Worm (Caenorhabditis elegans) whole organism, early embryonic: ENCODE measurements around the gene H10E21.4.
A peak's percentile ranks its signal among the peaks of the same experiment; 100 is the strongest.

Source experiments
- ama-1 ChIP-seq: fragments of 150-350 bp; optimal IDR thresholded peaks from 2 replicates; lab custom pipeline; 2014
- ceh-13 ChIP-seq: fragments of 200-800 bp; sonication (Bioruptor generic); optimal IDR thresholded peaks from 2 replicates; lab custom pipeline; 2018; ENCODE audit warnings: mild to moderate bottlenecking, missing genetic modification characterization, missing compliant biosample characterization
- ceh-36 ChIP-seq: sonication (generic microtip); optimal IDR thresholded peaks from 2 replicates; lab custom pipeline; 2016; ENCODE audit warnings: missing genetic modification characterization, inconsistent platforms, missing compliant biosample characterization
- flt-1 ChIP-seq: fragments of 200-800 bp; sonication (Bioruptor generic); IDR thresholded peaks from 2 replicates; pipeline ENCODE4 v1.3.6; 2022; ENCODE audit warnings: missing genetic modification characterization, missing compliant biosample characterization
- hmbx-1 ChIP-seq: sonication (generic microtip); optimal IDR thresholded peaks from 2 replicates; lab custom pipeline; 2016; ENCODE audit warnings: mild to moderate bottlenecking, missing genetic modification characterization, missing compliant biosample characterization
- hnd-1 ChIP-seq: sonication (generic microtip); optimal IDR thresholded peaks from 2 replicates; lab custom pipeline; 2016; ENCODE audit warnings: missing genetic modification characterization, missing compliant biosample characterization
- pes-1 ChIP-seq: fragments of 200-800 bp; sonication (Bioruptor generic); IDR thresholded peaks from 2 replicates; pipeline ENCODE4 v1.3.6; 2022; ENCODE audit warnings: missing genetic modification reagents, missing genetic modification characterization, missing compliant biosample characterization
- scrt-1 ChIP-seq: fragments of 200-800 bp; sonication (Bioruptor generic); IDR thresholded peaks from 2 replicates; pipeline ENCODE4 v1.3.6; 2022; ENCODE audit warnings: missing genetic modification characterization, missing compliant biosample characterization
- sea-1 ChIP-seq: fragments of 200-800 bp; sonication (Bioruptor generic); conservative IDR thresholded peaks from 2 replicates; pipeline ENCODE4 v1.3.6; 2022; ENCODE audit warnings: missing genetic modification characterization, missing compliant biosample characterization
- tbx-11 ChIP-seq: fragments of 200-800 bp; sonication (Bioruptor generic); IDR thresholded peaks from 2 replicates; pipeline ENCODE4 v1.3.6; 2022; ENCODE audit warnings: missing genetic modification characterization, missing compliant biosample characterization
- tbx-37 ChIP-seq: fragments of 200-800 bp; sonication (Bioruptor generic); conservative IDR thresholded peaks from 2 replicates; pipeline ENCODE4 v1.3.6; 2022; ENCODE audit warnings: missing genetic modification reagents, missing genetic modification characterization, missing compliant biosample characterization
- tra-4 ChIP-seq: sonication (generic microtip); optimal IDR thresholded peaks from 2 replicates; lab custom pipeline; 2017; ENCODE audit warnings: missing genetic modification characterization, missing compliant biosample characterization

ce11 chrIII:51622-52021, 32.1 kb upstream of the H10E21.4 start:
- TF ChIP-seq ama-1 (lab: Kevin White, UChicago), result no peak
- no peak for TF ChIP-seq tbx-11 (GFP tag; lab: Robert Waterston, UW)
- TF ChIP-seq tra-4 (tag; lab: Kevin White, UChicago), result no peak
- no peak for TF ChIP-seq tbx-37
- TF ChIP-seq ceh-36, result no peak
- no peak for TF ChIP-seq sea-1 (GFP tag; lab: Robert Waterston, UW)
- TF ChIP-seq pes-1 (GFP tag; lab: Robert Waterston, UW), result peak; percentile 26; the same call in 1 of the 2 replicates
- no peak for TF ChIP-seq scrt-1 (GFP tag; lab: Robert Waterston, UW)
- TF ChIP-seq hnd-1, result no peak
- TF ChIP-seq hmbx-1 (tag; lab: Kevin White, UChicago), result no peak
- TF ChIP-seq flt-1 (GFP tag; lab: Robert Waterston, UW), result no peak
- TF ChIP-seq ceh-13 (GFP tag; lab: Kevin White, UChicago), result no peak
